Worm (Caenorhabditis elegans) whole organism, young adult: ENCODE results near the gene W03A5.6.

Experiments used
- F10E7.11 ChIP-seq: sonication (generic microtip); optimal IDR thresholded peaks from 2 replicates; lab custom pipeline; 2017; ENCODE audit warnings: mild to moderate bottlenecking, missing genetic modification characterization, moderate library complexity, missing compliant biosample characterization
- F22D6.2 ChIP-seq: sonication (generic microtip); optimal IDR thresholded peaks from 2 replicates; lab custom pipeline; 2016; ENCODE audit warnings: mild to moderate bottlenecking, missing genetic modification characterization, missing compliant biosample characterization
- F57A8.1 ChIP-seq: fragments of 200-800 bp; sonication (Bioruptor generic); optimal IDR thresholded peaks from 2 replicates; lab custom pipeline; 2018; ENCODE audit warnings: mild to moderate bottlenecking, missing genetic modification characterization, moderate library complexity, missing compliant biosample characterization
- T07F8.4 ChIP-seq: sonication (generic microtip); optimal IDR thresholded peaks from 2 replicates; lab custom pipeline; 2016; ENCODE audit warnings: mild to moderate bottlenecking, missing genetic modification characterization, moderate library complexity, missing compliant biosample characterization
- T26A5.8 ChIP-seq: sonication (generic microtip); optimal IDR thresholded peaks from 2 replicates; lab custom pipeline; 2016; ENCODE audit warnings: missing genetic modification characterization, missing compliant biosample characterization
- Y56A3A.18 ChIP-seq: fragments of 200-800 bp; sonication (Bioruptor generic); IDR thresholded peaks from 2 replicates; pipeline ENCODE4 v1.3.6; 2022; ENCODE audit warnings: missing genetic modification reagents, missing genetic modification characterization, missing compliant biosample characterization
- athp-1 ChIP-seq: sonication (generic microtip); optimal IDR thresholded peaks from 2 replicates; lab custom pipeline; 2017; ENCODE audit warnings: mild to moderate bottlenecking, missing genetic modification characterization, missing compliant biosample characterization
- bed-1 ChIP-seq: fragments of 200-800 bp; sonication (Bioruptor generic); IDR thresholded peaks from 2 replicates; pipeline ENCODE4 v1.3.6; 2022; ENCODE audit warnings: missing genetic modification reagents, missing genetic modification characterization, missing compliant biosample characterization
- ccch-3 ChIP-seq: fragments of 200-800 bp; sonication (Bioruptor generic); optimal IDR thresholded peaks from 2 replicates; lab custom pipeline; 2018; ENCODE audit warnings: mild to moderate bottlenecking, missing genetic modification characterization, missing compliant biosample characterization
- ceh-40 ChIP-seq: fragments of 200-800 bp; sonication (Bioruptor generic); IDR thresholded peaks from 2 replicates; pipeline ENCODE4 v1.3.6; 2022; ENCODE audit warnings: missing genetic modification characterization, missing compliant biosample characterization
- ceh-58 ChIP-seq: fragments of 200-800 bp; sonication (Bioruptor generic); IDR thresholded peaks from 2 replicates; pipeline ENCODE4 v1.3.6; 2022; ENCODE audit warnings: missing genetic modification characterization, missing compliant biosample characterization
- efl-1 ChIP-seq: fragments of 150-350 bp; optimal IDR thresholded peaks from 2 replicates; lab custom pipeline; 2014; ENCODE audit warnings: missing biosample characterization, missing genetic modification reagents, missing genetic modification characterization
- egl-18 ChIP-seq: fragments of 200-800 bp; sonication (Bioruptor generic); IDR thresholded peaks from 2 replicates; pipeline ENCODE4 v1.3.6; 2022; ENCODE audit warnings: missing genetic modification reagents, missing genetic modification characterization, missing compliant biosample characterization
- fkh-3 ChIP-seq: sonication (generic microtip); optimal IDR thresholded peaks from 2 replicates; lab custom pipeline; 2016; ENCODE audit warnings: mild to moderate bottlenecking, missing genetic modification characterization, missing compliant biosample characterization
- hrde-1 ChIP-seq: sonication (generic microtip); optimal IDR thresholded peaks from 2 replicates; lab custom pipeline; 2016; ENCODE audit warnings: missing genetic modification characterization, mild to moderate bottlenecking, missing compliant biosample characterization, moderate library complexity, missing genotype, missing genetic modification reagents, borderline replicate concordance
- hsf-1 ChIP-seq: fragments of 200-800 bp; sonication (Bioruptor generic); IDR thresholded peaks from 2 replicates; pipeline ENCODE4 v1.3.6; 2022; ENCODE audit warnings: missing genetic modification reagents, missing genetic modification characterization, missing compliant biosample characterization
- let-607 ChIP-seq, 2 experiments: fragments of 200-800 bp in 1 of 2; sonication (Bioruptor generic) in 1 of 2; sonication (generic microtip) in 1 of 2; optimal IDR thresholded peaks; 2 replicates each; lab custom pipeline; 2016 to 2018; ENCODE audit warnings: mild to moderate bottlenecking in 2 of 2, missing compliant biosample characterization in 2 of 2, missing genetic modification characterization in 2 of 2, moderate library complexity in 2 of 2, missing genotype in 1 of 2
- lin-35 ChIP-seq, 3 experiments: fragments of 150-350 bp in 2 of 3; sonication (generic microtip) in 1 of 3; optimal IDR thresholded peaks; 2 replicates each; lab custom pipeline; 2014 to 2018; ENCODE audit warnings: missing biosample characterization in 3 of 3, missing genetic modification characterization in 3 of 3, missing genetic modification reagents in 3 of 3
- lsy-27 ChIP-seq: sonication (generic microtip); optimal IDR thresholded peaks from 2 replicates; lab custom pipeline; 2017; ENCODE audit warnings: missing genetic modification characterization, mild to moderate bottlenecking, missing compliant biosample characterization, antibody characterized with exemption, missing genotype, borderline replicate concordance; ENCODE audit not compliant: insufficient read depth
- madf-10 ChIP-seq: sonication (generic microtip); optimal IDR thresholded peaks from 2 replicates; lab custom pipeline; 2016; ENCODE audit warnings: mild to moderate bottlenecking, missing genetic modification characterization, missing compliant biosample characterization
- mes-4 ChIP-seq: sonication (generic microtip); optimal IDR thresholded peaks from 2 replicates; lab custom pipeline; 2016; ENCODE audit warnings: missing genotype, missing genetic modification characterization, missing compliant biosample characterization
- nhr-80 ChIP-seq: sonication (generic microtip); optimal IDR thresholded peaks from 2 replicates; lab custom pipeline; 2016; ENCODE audit warnings: missing genetic modification characterization, missing compliant biosample characterization
- nhr-90 ChIP-seq: sonication (generic microtip); optimal IDR thresholded peaks from 2 replicates; lab custom pipeline; 2016; ENCODE audit warnings: missing genotype, mild to moderate bottlenecking, missing genetic modification characterization, missing compliant biosample characterization
- rpc-1 ChIP-seq, 2 experiments: fragments of 150-350 bp in 1 of 2; sonication (generic microtip) in 1 of 2; optimal IDR thresholded peaks; 2 replicates each; lab custom pipeline; 2014 to 2018; ENCODE audit warnings: missing biosample characterization in 1 of 2, missing genetic modification characterization in 1 of 2, missing genetic modification reagents in 1 of 2, missing genotype in 1 of 2
- sea-2 ChIP-seq: fragments of 200-800 bp; sonication (Bioruptor generic); IDR thresholded peaks from 2 replicates; pipeline ENCODE4 v1.3.6; 2022; ENCODE audit warnings: missing genetic modification characterization, missing compliant biosample characterization
- snpc-3.4 ChIP-seq: sonication (generic microtip); optimal IDR thresholded peaks from 2 replicates; lab custom pipeline; 2017; ENCODE audit warnings: missing genetic modification characterization, mild to moderate bottlenecking, missing compliant biosample characterization, antibody characterized with exemption, moderate library complexity, missing genotype, missing genetic modification reagents
- somi-1 ChIP-seq: fragments of 200-800 bp; sonication (Bioruptor generic); optimal IDR thresholded peaks from 2 replicates; lab custom pipeline; 2018; ENCODE audit warnings: mild to moderate bottlenecking, missing genetic modification characterization, missing compliant biosample characterization
- unc-130 ChIP-seq: sonication (generic microtip); optimal IDR thresholded peaks from 2 replicates; lab custom pipeline; 2016; ENCODE audit warnings: missing genetic modification reagents, missing genetic modification characterization, missing compliant biosample characterization
- zim-3 ChIP-seq: sonication (generic microtip); optimal IDR thresholded peaks from 2 replicates; lab custom pipeline; 2017; ENCODE audit warnings: mild to moderate bottlenecking, missing genetic modification characterization, moderate library complexity, missing compliant biosample characterization
- ztf-26 ChIP-seq: sonication (generic microtip); optimal IDR thresholded peaks from 2 replicates; lab custom pipeline; 2017; ENCODE audit warnings: missing genetic modification characterization, missing compliant biosample characterization
- ztf-28 ChIP-seq: fragments of 200-800 bp; sonication (Bioruptor generic); IDR thresholded peaks from 2 replicates; pipeline ENCODE4 v1.3.6; 2022; ENCODE audit warnings: missing genetic modification reagents, missing genetic modification characterization, missing compliant biosample characterization
- ztf-6 ChIP-seq: fragments of 200-800 bp; sonication (Bioruptor generic); IDR thresholded peaks from 2 replicates; pipeline ENCODE4 v1.3.6; 2022; ENCODE audit warnings: missing genetic modification reagents, missing genetic modification characterization, missing compliant biosample characterization

W03A5.6 gene

DNA sequence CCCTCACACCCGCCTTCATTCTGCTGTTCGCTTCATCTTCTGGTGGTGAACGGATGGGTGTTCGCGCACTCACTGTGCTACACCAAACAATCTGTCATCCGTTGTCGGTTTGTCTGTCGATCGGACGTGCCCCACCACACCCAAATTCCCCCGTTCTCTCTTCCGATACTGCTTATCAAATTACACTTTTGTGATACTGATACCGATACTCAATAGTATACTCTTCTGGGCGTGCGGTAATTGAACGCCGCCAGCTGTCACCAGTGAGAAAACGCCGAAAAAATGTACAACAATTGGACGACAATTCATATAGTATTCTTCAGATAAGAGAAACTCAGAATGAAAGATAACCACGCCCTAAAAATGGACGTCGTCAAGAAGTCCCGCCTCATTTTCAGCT is 2.4 kb downstream of the W03A5.6 start:
- no peak for TF ChIP-seq bed-1 (GFP tag; lab: Robert Waterston, UW)
- TF ChIP-seq nhr-80, result peak; percentile 67
- TF ChIP-seq ztf-28, result 0 out of 2 replicates have a peak, but pooled peaks have one; percentile 4
- no peak for TF ChIP-seq mes-4 (tag; lab: Kevin White, UChicago)
- TF ChIP-seq, all 124 proteins: peak for 2

- no peak for TF ChIP-seq somi-1 (GFP tag; lab: Kevin White, UChicago)
- no peak for TF ChIP-seq F57A8.1 (GFP tag; lab: Kevin White, UChicago)
- no peak for TF ChIP-seq snpc-3.4 (tag; lab: Kevin White, UChicago)
- TF ChIP-seq sea-2, result no peak
- TF ChIP-seq egl-18 (GFP tag; lab: Robert Waterston, UW), result no peak
- no peak for TF ChIP-seq T07F8.4 (tag; lab: Kevin White, UChicago)
- TF ChIP-seq ztf-6 (GFP tag; lab: Robert Waterston, UW), result no peak
- TF ChIP-seq Y56A3A.18, result no peak
Observed at ce11 chrIII:5436306-5436705, 4.1 kb downstream of the W03A5.6 start.

- peak; percentile 48 to 77 for TF ChIP-seq let-607 (tag; optimal IDR thresholded peaks at IDR 0.05; lab: Kevin White, UChicago)
- no peak for TF ChIP-seq zim-3
- no peak for TF ChIP-seq fkh-3
- peak; percentile 47 for TF ChIP-seq nhr-80
- TF ChIP-seq rpc-1 (optimal IDR thresholded peaks at IDR 0.05; lab: Kevin White, UChicago), result no peak
- no peak for TF ChIP-seq rpc-1 (tag; optimal IDR thresholded peaks at IDR 0.05; lab: Kevin White, UChicago)
Observed at ce11 chrIII:5427096-5427495, 13.3 kb downstream of the W03A5.6 start.

- TF ChIP-seq ztf-26 (tag; lab: Kevin White, UChicago) (no peak), hsf-1 (GFP tag; lab: Robert Waterston, UW) (peak; percentile 50; the same call in 1 of the 2 replicates)
Observed at ce11 chrIII:5424363-5424762, 16.1 kb downstream of the W03A5.6 start.

- TF ChIP-seq efl-1 (GFP tag; lab: Kevin White, UChicago) (no peak), madf-10 (tag; lab: Kevin White, UChicago) (no peak), athp-1 (tag; lab: Kevin White, UChicago) (no peak), ccch-3 (no peak), rpc-1 (optimal IDR thresholded peaks at IDR 0.05; lab: Kevin White, UChicago) (no peak), rpc-1 (tag; optimal IDR thresholded peaks at IDR 0.05; lab: Kevin White, UChicago) (no peak), T07F8.4 (tag; lab: Kevin White, UChicago) (no peak), ceh-40 (GFP tag; lab: Robert Waterston, UW) (no peak), hrde-1 (tag; lab: Kevin White, UChicago) (no peak), unc-130 (GFP tag; lab: Kevin White, UChicago) (no peak), T26A5.8 (tag; lab: Kevin White, UChicago) (no peak), ceh-58 (GFP tag; lab: Robert Waterston, UW) (no peak), F22D6.2 (no peak), F10E7.11 (tag; lab: Kevin White, UChicago) (no peak), lin-35 (GFP tag; optimal IDR thresholded peaks at IDR 0.05; lab: Kevin White, UChicago) (no peak), nhr-90 (tag; lab: Kevin White, UChicago) (no peak), lsy-27 (no peak)
Observed at ce11 chrIII:5423665-5424133, 16.7 kb downstream of the W03A5.6 start, which contains the start of gene dnj-24. TSS of gene dnj-24 (minus strand) at chrIII:5424083.
